Fruit fly (Drosophila melanogaster) S2 (cell line): Measurements from ENCODE around the gene meigo.

Source experiments
- CG8478 ChIP-seq: fragments of >200 bp; optimal IDR thresholded peaks from 2 replicates; lab custom pipeline; 2018
- CTCF ChIP-seq, 2 experiments: fragments of >200 bp; optimal IDR thresholded peaks; 2 replicates each; lab custom pipeline; 2018

- TF ChIP-seq CG8478 (lab: Kevin White, UChicago), result no peak
- no peak for TF ChIP-seq CTCF (optimal IDR thresholded peaks at IDR 0.05; lab: Kevin White, UChicago)
Measured at dm6 chr3R:21129617-21130016, 8.5 kb upstream of the meigo start, which contains the start of gene Obp93a.
